Worm (Caenorhabditis elegans): Measurements from ENCODE around the gene F10B5.3.

- TF ChIP-seq hlh-6 (tag; optimal IDR thresholded peaks at IDR 0.05) (no peak), lim-6 (tag; optimal IDR thresholded peaks at IDR 0.05) (no peak), eyg-1 (tag; optimal IDR thresholded peaks at IDR 0.05) (no peak), nhr-232 (tag; optimal IDR thresholded peaks at IDR 0.05) (no peak), dmd-4 (tag; optimal IDR thresholded peaks at IDR 0.05; ENCODE audit: borderline replicate concordance) (no peak)
Measured at ce11 chrII:8160916-8161315, 11.1 kb upstream of the F10B5.3 start.

Measured in whole organism, late embryonic.